Fruit fly (Drosophila melanogaster) Kc167 (cell line): ENCODE data around the gene Ir85a.

Source experiments
- Sin3A ChIP-seq: fragments of >200 bp; optimal IDR thresholded peaks from 2 replicates; lab custom pipeline; 2018; ENCODE audit warnings: missing external identifiers
- h ChIP-seq: fragments of >200 bp; optimal IDR thresholded peaks from 3 replicates; lab custom pipeline; 2018; ENCODE audit warnings: missing external identifiers
- psq ChIP-seq: fragments of >200 bp; optimal IDR thresholded peaks from 2 replicates; lab custom pipeline; 2017; ENCODE audit warnings: missing external identifiers
- ttk ChIP-seq: sonication (Bioruptor generic); optimal IDR thresholded peaks from 2 replicates; lab custom pipeline; 2017; ENCODE audit warnings: missing external identifiers

dm6 chr3R:8813164-8813629 is 18.7 kb downstream of the Ir85a start, which contains the start of gene CG9837:
- TF ChIP-seq ttk (lab: Kevin White, UChicago) = no peak
- TF ChIP-seq h = no peak
- no peak for TF ChIP-seq Sin3A (lab: Kevin White, UChicago)
- TF ChIP-seq psq = no peak
